Fruit fly (Drosophila melanogaster) whole organism, prepupa: ENCODE results near the gene Smyd4-2.

ENCODE experiments used
- CG3032 ChIP-seq: fragments of 200-800 bp; optimal IDR thresholded peaks from 2 replicates; lab custom pipeline; 2019; ENCODE audit warnings: missing biosample characterization, mild to moderate bottlenecking, missing genetic modification characterization, moderate library complexity
- CG4318 ChIP-seq: fragments of 200-800 bp; sonication (Bioruptor generic); optimal IDR thresholded peaks from 3 replicates; lab custom pipeline; 2017; ENCODE audit warnings: missing biosample characterization, mild to moderate bottlenecking, missing genetic modification characterization
- Eip75B ChIP-seq: fragments of 200-800 bp; sonication (Bioruptor generic); optimal IDR thresholded peaks from 3 replicates; lab custom pipeline; 2016; ENCODE audit warnings: missing biosample characterization, missing genetic modification characterization
- Gug ChIP-seq: fragments of 200-800 bp; sonication (Bioruptor generic); IDR thresholded peaks from 2 replicates; pipeline ENCODE4 v1.3.6; 2022; ENCODE audit warnings: missing biosample characterization, missing genetic modification characterization
- fkh ChIP-seq: fragments of 200-800 bp; sonication (Bioruptor generic); optimal IDR thresholded peaks from 3 replicates; lab custom pipeline; 2017; ENCODE audit warnings: missing biosample characterization, mild to moderate bottlenecking, missing genetic modification characterization, moderate library complexity

The Smyd4-2 gene

dm6 chr3L:12350307-12350706 is 51.4 kb downstream of the Smyd4-2 start:
- peak; percentile 89 for TF ChIP-seq fkh (GFP tag; lab: Kevin White, UChicago)
- TF ChIP-seq Gug (GFP tag; lab: Robert Waterston, UW) = no peak
- TF ChIP-seq CG4318 (GFP tag; lab: Kevin White, UChicago) = no peak
- no peak for TF ChIP-seq CG3032 (tag; lab: Kevin White, UChicago)
- no peak for TF ChIP-seq Eip75B (GFP tag; lab: Kevin White, UChicago)
